Fruit fly (Drosophila melanogaster): Measurements from ENCODE around the gene CG34238.

DNA sequence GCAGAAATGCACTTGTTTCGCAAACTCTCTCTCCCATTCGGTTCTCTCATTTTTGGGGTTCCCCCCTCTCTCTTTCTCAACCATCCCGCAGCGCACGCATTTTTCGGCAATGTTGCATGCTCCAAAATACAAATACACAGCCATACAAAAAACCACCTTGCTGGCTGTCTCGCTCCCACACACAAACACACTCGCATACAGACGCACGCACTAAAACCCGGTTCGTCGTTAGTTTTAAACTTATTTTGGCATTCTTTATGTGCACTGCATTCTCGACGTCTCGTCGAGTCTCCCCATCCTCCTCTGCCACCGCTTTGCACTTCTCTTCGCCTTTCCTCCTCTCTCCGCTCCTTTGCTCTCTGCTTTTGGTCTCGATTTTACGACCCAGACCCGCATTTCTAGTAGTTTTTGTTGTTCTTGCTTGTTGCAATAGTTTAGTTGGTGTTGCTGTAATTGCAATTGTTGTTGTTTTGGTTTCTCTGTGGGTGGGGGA, 40.3 kb downstream of the CG34238 start:
- TF ChIP-seq EcR (GFP tag; optimal IDR thresholded peaks at IDR 0.05) (peak; percentile 2), CG12605 (GFP tag; IDR thresholded peaks at IDR 0.05) (no peak), CG32121 (GFP tag; IDR thresholded peaks at IDR 0.05) (0 out of 2 replicates have a peak, but pooled peaks have one; percentile 50), fd96Ca (GFP tag; IDR thresholded peaks at IDR 0.05) (peak; percentile 41; the same call in 2 of the 3 replicates), CG17806 (tag; optimal IDR thresholded peaks at IDR 0.05) (no peak)
